Worm (Caenorhabditis elegans): ENCODE data around the gene nspg-1.
A peak's percentile ranks its signal among the peaks of the same experiment; 100 is the strongest.

DNA sequence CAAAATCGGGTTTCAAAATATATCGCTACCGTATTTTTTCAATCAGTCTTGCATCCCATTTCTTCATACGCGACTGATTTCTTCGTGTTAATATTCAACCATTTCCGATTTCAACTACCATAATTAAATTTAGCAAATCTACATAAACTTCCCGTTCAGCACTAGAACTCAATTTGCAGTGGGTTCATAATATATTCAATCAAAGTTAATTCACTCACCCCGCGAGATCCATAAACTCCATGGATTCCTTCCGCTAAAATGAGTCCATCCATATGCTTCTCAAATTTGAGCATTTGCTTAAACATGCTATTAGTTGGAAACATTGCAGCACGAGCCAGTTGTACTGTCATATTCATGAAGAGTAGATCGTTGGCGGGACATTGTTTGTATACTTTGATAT, 49.4 kb downstream of the nspg-1 start:
- TF ChIP-seq hlh-11 (tag; optimal IDR thresholded peaks at IDR 0.05) (no peak), snpc-4 (tag; optimal IDR thresholded peaks at IDR 0.05) (no peak), egl-27 (tag; optimal IDR thresholded peaks at IDR 0.05) (no peak), skn-1 (tag; optimal IDR thresholded peaks at IDR 0.05) (no peak), zag-1 (tag; optimal IDR thresholded peaks at IDR 0.05) (no peak), ceh-82 (tag; optimal IDR thresholded peaks at IDR 0.05) (no peak), unc-62 (GFP tag; optimal IDR thresholded peaks at IDR 0.05 in 1 of 2) (peak in 1 of 2 experiments; percentile 10), unc-62 (tag; optimal IDR thresholded peaks at IDR 0.05) (no peak), saeg-2 (GFP tag; IDR thresholded peaks at IDR 0.05) (no peak)
